Fruit fly (Drosophila melanogaster) whole organism, adult: ENCODE measurements around the gene CG32278.

Experiments used
- CG14711 ChIP-seq: fragments of 200-800 bp; sonication (Bioruptor generic); optimal IDR thresholded peaks from 2 replicates; lab custom pipeline; 2018; ENCODE audit warnings: missing biosample characterization, mild to moderate bottlenecking, missing genetic modification characterization, moderate library complexity
- CG1620 ChIP-seq: fragments of 200-800 bp; sonication (Bioruptor generic); optimal IDR thresholded peaks from 2 replicates; lab custom pipeline; 2016; ENCODE audit warnings: missing biosample characterization, missing genetic modification characterization
- CG33017 ChIP-seq: fragments of 200-800 bp; sonication (Bioruptor generic); optimal IDR thresholded peaks from 2 replicates; lab custom pipeline; 2018; ENCODE audit warnings: missing biosample characterization, mild to moderate bottlenecking, missing genetic modification characterization, moderate library complexity
- CG7045 ChIP-seq: fragments of 200-800 bp; sonication (Bioruptor generic); optimal IDR thresholded peaks from 2 replicates; lab custom pipeline; 2017; ENCODE audit warnings: missing biosample characterization, mild to moderate bottlenecking, missing genetic modification characterization
- CG7101 ChIP-seq: fragments of 200-800 bp; sonication (Bioruptor generic); optimal IDR thresholded peaks from 2 replicates; lab custom pipeline; 2018; ENCODE audit warnings: missing biosample characterization, mild to moderate bottlenecking, missing genetic modification characterization, moderate library complexity
- Clk ChIP-seq: fragments of 200-800 bp; sonication (Bioruptor generic); optimal IDR thresholded peaks from 2 replicates; lab custom pipeline; 2017; ENCODE audit warnings: missing biosample characterization, missing genetic modification characterization
- Hr96 ChIP-seq: fragments of 200-800 bp; sonication (Bioruptor generic); optimal IDR thresholded peaks from 2 replicates; lab custom pipeline; 2016; ENCODE audit warnings: missing biosample characterization, missing genetic modification characterization
- bab1 ChIP-seq: fragments of 200-800 bp; sonication (Bioruptor generic); optimal IDR thresholded peaks from 3 replicates; lab custom pipeline; 2019; ENCODE audit warnings: missing biosample characterization, mild to moderate bottlenecking, missing genetic modification characterization, moderate library complexity
- cic ChIP-seq: fragments of 200-800 bp; sonication (Bioruptor generic); optimal IDR thresholded peaks from 2 replicates; lab custom pipeline; 2017; ENCODE audit warnings: missing biosample characterization, mild to moderate bottlenecking, missing genetic modification characterization, moderate library complexity
- kay ChIP-seq: fragments of 200-800 bp; sonication (Bioruptor generic); peaks from one replicate; lab custom pipeline; 2016; ENCODE audit warnings: missing biosample characterization, missing genetic modification characterization, borderline replicate concordance
- ovo ChIP-seq: fragments of 200-800 bp; sonication (Bioruptor generic); optimal IDR thresholded peaks from 2 replicates; lab custom pipeline; 2016; ENCODE audit warnings: missing biosample characterization, missing genetic modification characterization
- pad ChIP-seq: fragments of 200-800 bp; sonication (Bioruptor generic); optimal IDR thresholded peaks from 3 replicates; lab custom pipeline; 2017; ENCODE audit warnings: missing biosample characterization, missing genetic modification characterization, mild to moderate bottlenecking, moderate library complexity, missing genetic modification reagents
- toe ChIP-seq: fragments of 200-800 bp; sonication (Bioruptor generic); optimal IDR thresholded peaks from 2 replicates; lab custom pipeline; 2016; ENCODE audit warnings: missing biosample characterization, missing genetic modification characterization

DNA sequence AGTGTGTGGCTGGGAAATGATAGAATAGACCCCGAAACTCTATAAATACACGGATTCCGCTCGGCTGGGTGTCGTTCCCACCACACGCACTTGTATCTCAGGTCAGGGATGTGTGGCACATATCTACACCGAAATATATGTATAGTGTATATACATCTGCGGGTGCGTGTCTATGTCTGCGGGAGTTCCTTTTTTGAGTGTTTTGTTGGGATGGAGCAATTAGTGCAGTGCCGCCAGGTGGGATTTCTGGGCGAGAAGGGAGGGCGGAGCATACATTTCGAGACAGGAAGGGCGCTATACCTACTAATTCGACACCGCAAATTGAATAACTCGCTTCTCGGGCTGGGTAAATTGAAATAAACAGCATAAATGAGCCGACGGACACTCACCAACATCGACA lies 42.6 kb upstream of the CG32278 start:
- TF ChIP-seq CG33017 (tag; lab: Kevin White, UChicago) (no peak), CG1620 (GFP tag; lab: Kevin White, UChicago) (no peak), CG14711 (tag; lab: Kevin White, UChicago) (no peak), pad (GFP tag; lab: Kevin White, UChicago) (no peak), Hr96 (GFP tag; lab: Kevin White, UChicago) (no peak), cic (GFP tag; lab: Kevin White, UChicago) (no peak), Clk (GFP tag; lab: Kevin White, UChicago) (no peak), CG7045 (GFP tag; lab: Kevin White, UChicago) (no peak), CG7101 (tag; lab: Kevin White, UChicago) (no peak), ovo (GFP tag; lab: Kevin White, UChicago) (no peak), toe (GFP tag; lab: Kevin White, UChicago) (no peak), bab1 (GFP tag; lab: Kevin White, UChicago) (no peak), kay (GFP tag; lab: Kevin White, UChicago) (no peak)
